Fruit fly (Drosophila melanogaster) Kc167 (cell line): Measurements from ENCODE around the gene CG18088.

Experiments
- Myc ChIP-seq: fragments of >200 bp; optimal IDR thresholded peaks from 2 replicates; lab custom pipeline; 2017; ENCODE audit warnings: missing external identifiers
- Sin3A ChIP-seq: fragments of >200 bp; optimal IDR thresholded peaks from 2 replicates; lab custom pipeline; 2018; ENCODE audit warnings: missing external identifiers
- h ChIP-seq: fragments of >200 bp; optimal IDR thresholded peaks from 3 replicates; lab custom pipeline; 2018; ENCODE audit warnings: missing external identifiers
- insv ChIP-seq: fragments of >200 bp; optimal IDR thresholded peaks from 3 replicates; lab custom pipeline; 2018; ENCODE audit warnings: missing external identifiers
- psq ChIP-seq: fragments of >200 bp; optimal IDR thresholded peaks from 2 replicates; lab custom pipeline; 2017; ENCODE audit warnings: missing external identifiers
- ttk ChIP-seq: sonication (Bioruptor generic); optimal IDR thresholded peaks from 2 replicates; lab custom pipeline; 2017; ENCODE audit warnings: missing external identifiers

- TF ChIP-seq psq (no peak), h (no peak), insv (lab: Kevin White, UChicago) (no peak), Sin3A (lab: Kevin White, UChicago) (no peak), Myc (lab: Kevin White, UChicago) (no peak), ttk (lab: Kevin White, UChicago) (no peak)
These were observed 29.9 kb downstream of the CG18088 start, which contains the start of the genes alien and CG18661 for dm6 chr2L:8997285-8997684.
